Worm (Caenorhabditis elegans): Measurements from ENCODE around the gene srj-9.

srj-9 gene

ce11 chrV:3391005-3391404 lies 40.7 kb upstream of the srj-9 start (continued):
- TF ChIP-seq hmg-1.2 (GFP tag; IDR thresholded peaks at IDR 0.05) (peak; percentile 58; the same call in 1 of the 2 replicates), ceh-58 (GFP tag; IDR thresholded peaks at IDR 0.05) (no peak), lsy-27 (tag; optimal IDR thresholded peaks at IDR 0.05; ENCODE audit: borderline replicate concordance, insufficient read depth) (no peak), bed-1 (GFP tag; IDR thresholded peaks at IDR 0.05) (no peak), ceh-79 (tag; optimal IDR thresholded peaks at IDR 0.05) (no peak), him-1 (tag; optimal IDR thresholded peaks at IDR 0.05) (no peak), gei-17 (GFP tag; optimal IDR thresholded peaks at IDR 0.05) (no peak), Y67H2A.10 (GFP tag; conservative IDR thresholded peaks at IDR 0.05) (no peak), somi-1 (GFP tag; optimal IDR thresholded peaks at IDR 0.05) (peak; percentile 78), lag-1 (GFP tag; IDR thresholded peaks at IDR 0.05) (no peak), ztf-26 (tag; optimal IDR thresholded peaks at IDR 0.05) (peak; percentile 53), sdz-38 (tag; optimal IDR thresholded peaks at IDR 0.05) (no peak), nhr-90 (tag; optimal IDR thresholded peaks at IDR 0.05) (no peak), unc-130 (GFP tag; optimal IDR thresholded peaks at IDR 0.05) (no peak), atf-7 (tag; optimal IDR thresholded peaks at IDR 0.05) (peak; percentile 16), F22D6.2 (tag; optimal IDR thresholded peaks at IDR 0.05) (no peak), nhr-179 (tag; optimal IDR thresholded peaks at IDR 0.05) (no peak), xnd-1 (tag; optimal IDR thresholded peaks at IDR 0.05) (no peak), attf-3 (GFP tag; conservative IDR thresholded peaks at IDR 0.05) (no peak), let-607 (tag; optimal IDR thresholded peaks at IDR 0.05) (no peak), B0019.2 (GFP tag; conservative IDR thresholded peaks at IDR 0.05) (no peak), snpc-1.1 (tag; optimal IDR thresholded peaks at IDR 0.05; ENCODE audit: insufficient read depth) (no peak), snpc-3.4 (tag; optimal IDR thresholded peaks at IDR 0.05) (no peak), cebp-2 (GFP tag; IDR thresholded peaks at IDR 0.05) (no peak), ZK185.1 (tag; optimal IDR thresholded peaks at IDR 0.05; ENCODE audit: poor library complexity, severe bottlenecking) (no peak), hsf-1 (GFP tag; IDR thresholded peaks at IDR 0.05) (no peak), B0336.3 (GFP tag; IDR thresholded peaks at IDR 0.05) (no peak), Y79H2A.3 (GFP tag; conservative IDR thresholded peaks at IDR 0.05) (no peak), sea-2 (GFP tag; IDR thresholded peaks at IDR 0.05) (no peak), Y53F4B.3 (GFP tag; IDR thresholded peaks at IDR 0.05) (no peak), F39B2.1 (GFP tag; IDR thresholded peaks at IDR 0.05) (no peak), mcd-1 (GFP tag; IDR thresholded peaks at IDR 0.05) (peak; percentile 37; the same call in 1 of the 2 replicates), Y56A3A.18 (GFP tag; IDR thresholded peaks at IDR 0.05) (no peak), F55B11.4 (tag; optimal IDR thresholded peaks at IDR 0.05; ENCODE audit: borderline replicate concordance, insufficient read depth) (no peak), ceh-100 (GFP tag; IDR thresholded peaks at IDR 0.05) (no peak), madf-3 (GFP tag; IDR thresholded peaks at IDR 0.05) (no peak), ztf-25 (GFP tag; IDR thresholded peaks at IDR 0.05) (no peak), lin-54 (GFP tag; optimal IDR thresholded peaks at IDR 0.05) (no peak), ztf-18 (tag; optimal IDR thresholded peaks at IDR 0.05) (no peak), aptf-3 (GFP tag; IDR thresholded peaks at IDR 0.05) (no peak), snpc-1.3 (tag; optimal IDR thresholded peaks at IDR 0.05; ENCODE audit: insufficient read depth) (no peak), madf-8 (GFP tag; conservative IDR thresholded peaks at IDR 0.05) (no peak), B0261.1 (tag; optimal IDR thresholded peaks at IDR 0.05) (no peak), F57A8.1 (GFP tag; optimal IDR thresholded peaks at IDR 0.05) (no peak), ccch-3 (GFP tag; optimal IDR thresholded peaks at IDR 0.05) (no peak), Y95B8A.8 (GFP tag; IDR thresholded peaks at IDR 0.05) (no peak), nhr-80 (tag; optimal IDR thresholded peaks at IDR 0.05) (peak; percentile 75), K11D2.4 (GFP tag; IDR thresholded peaks at IDR 0.05) (0 out of 2 replicates have a peak, but pooled peaks have one; percentile 66), rcor-1 (GFP tag; IDR thresholded peaks at IDR 0.05) (no peak)

Measured in whole organism, young adult.